Fruit fly (Drosophila melanogaster): ENCODE measurements around the gene CG2924.
A peak's percentile ranks its signal among the peaks of the same experiment; 100 is the strongest.

Gene CG2924

DNA sequence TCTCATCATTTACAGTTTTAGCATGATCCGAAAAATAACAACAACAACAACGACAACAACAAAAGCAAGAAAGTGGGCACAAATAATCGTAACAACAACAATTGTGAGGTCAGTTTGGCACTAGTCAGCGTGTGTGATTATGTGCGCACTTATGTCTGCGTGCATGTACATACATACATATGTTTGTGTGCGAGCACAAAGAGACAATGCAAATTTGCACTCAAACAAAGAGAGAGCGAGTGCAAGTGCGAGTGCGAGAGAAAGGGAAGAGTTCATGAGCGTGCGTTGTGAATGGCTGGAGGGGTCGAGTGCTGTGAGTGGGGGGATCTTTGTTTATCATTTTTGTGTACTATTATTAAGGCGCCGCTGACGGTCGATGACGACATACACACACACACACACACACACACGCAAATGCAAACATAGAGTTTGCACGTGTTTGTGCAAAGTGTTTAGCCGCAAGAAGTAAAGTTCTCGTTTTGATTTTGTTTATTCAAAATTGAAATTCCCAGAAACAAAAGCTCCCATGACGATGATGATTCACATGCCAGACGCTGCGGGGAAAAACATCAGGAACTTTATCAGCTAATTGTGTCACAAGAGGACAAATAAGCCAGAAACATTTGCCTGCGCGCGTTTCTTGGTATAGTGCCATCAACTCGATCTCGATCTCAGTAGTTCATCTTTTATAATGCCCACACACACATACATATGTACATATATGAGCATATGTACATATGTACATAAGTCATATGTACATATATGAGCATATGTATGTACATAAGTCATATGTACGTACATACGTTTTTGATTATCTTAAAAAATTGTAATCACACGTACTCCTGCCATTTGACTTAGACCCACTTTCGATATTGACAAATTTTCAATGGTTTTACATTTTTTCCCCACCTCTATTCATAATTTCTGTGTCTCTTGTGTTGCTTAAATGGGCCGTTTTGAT, 24.2 kb upstream of the CG2924 start (continued):
- TF ChIP-seq zen (tag; optimal IDR thresholded peaks at IDR 0.05) = no peak
- no peak for TF ChIP-seq schlank (tag; optimal IDR thresholded peaks at IDR 0.05)
- TF ChIP-seq CG6791 (GFP tag; IDR thresholded peaks at IDR 0.05; ENCODE audit: partially characterized antibody) = no peak
- TF ChIP-seq sqz (GFP tag; optimal IDR thresholded peaks at IDR 0.05) = no peak
- TF ChIP-seq z (GFP tag; IDR thresholded peaks at IDR 0.05) = peak; percentile 92
- TF ChIP-seq Dp (GFP tag; optimal IDR thresholded peaks at IDR 0.05) = no peak
- no peak for TF ChIP-seq cas (GFP tag; IDR thresholded peaks at IDR 0.05)
- TF ChIP-seq CG2202 (tag; optimal IDR thresholded peaks at IDR 0.05) = peak; percentile 14
- peak; percentile 2 for TF ChIP-seq cwo (GFP tag; optimal IDR thresholded peaks at IDR 0.05)
- TF ChIP-seq Dll (GFP tag; IDR thresholded peaks at IDR 0.05; ENCODE audit: partially characterized antibody) = no peak
- TF ChIP-seq CG12769 (tag; optimal IDR thresholded peaks at IDR 0.05) = no peak
- TF ChIP-seq lab (GFP tag; optimal IDR thresholded peaks at IDR 0.05) = peak; percentile 4
- TF ChIP-seq tna (GFP tag; IDR thresholded peaks at IDR 0.05; ENCODE audit: partially characterized antibody) = no peak
- no peak for TF ChIP-seq CG18011 (GFP tag; optimal IDR thresholded peaks at IDR 0.05)
- TF ChIP-seq CG4707 (GFP tag; optimal IDR thresholded peaks at IDR 0.05) = peak; percentile 58

DNA sequence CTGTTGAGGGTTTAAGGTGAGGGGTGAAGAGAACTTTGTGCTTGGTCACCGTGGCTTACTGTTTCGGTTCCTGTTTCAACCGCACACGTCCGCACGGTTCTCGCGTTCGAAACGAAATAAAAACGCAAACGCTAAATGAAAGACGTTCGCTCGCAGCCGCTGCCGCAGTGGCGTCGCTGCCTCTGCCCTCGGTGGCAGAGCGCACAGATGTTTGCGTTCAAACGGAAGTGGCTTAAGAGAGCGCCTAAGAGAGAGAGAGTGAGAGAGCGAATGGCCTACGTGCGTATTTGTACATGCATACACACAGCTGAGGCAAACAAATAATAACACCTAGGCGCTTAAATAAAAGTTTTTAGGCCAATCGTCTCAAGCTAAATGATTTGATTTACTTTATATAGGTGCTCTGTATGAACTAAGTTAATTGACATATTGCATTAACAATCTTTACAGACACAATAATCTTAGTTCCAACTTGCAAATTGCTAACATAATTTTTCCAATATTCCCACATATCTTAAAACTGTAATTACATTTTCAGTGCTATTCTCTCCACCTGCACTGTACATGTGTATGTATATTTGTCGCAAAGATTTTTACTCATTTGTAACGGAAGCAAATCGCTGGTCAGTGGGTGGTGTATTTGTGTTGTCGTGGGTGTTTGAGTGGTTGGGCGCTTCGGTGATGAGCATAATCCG, 22.9 kb upstream of the CG2924 start, which contains the start of gene CG2865:
CG2865 (minus strand) TSS at position 118 of the 695 bp plus-strand sequence.
- TF ChIP-seq CG12299 (tag; optimal IDR thresholded peaks at IDR 0.05) (peak; percentile 96), run (tag; optimal IDR thresholded peaks at IDR 0.05) (peak; percentile 95), CG4360 (GFP tag; IDR thresholded peaks at IDR 0.05) (peak; percentile 48), D (optimal IDR thresholded peaks at IDR 0.05) (no peak), D (GFP tag; optimal IDR thresholded peaks at IDR 0.05) (peak; percentile 89), Hand (GFP tag; optimal IDR thresholded peaks at IDR 0.05) (peak; percentile 95), Ada2b (GFP tag; IDR thresholded peaks at IDR 0.05) (peak; percentile 89), Neu2 (GFP tag; optimal IDR thresholded peaks at IDR 0.05; ENCODE audit: borderline replicate concordance) (peak; percentile 76), prd (optimal IDR thresholded peaks at IDR 0.05) (no peak), prd (GFP tag; IDR thresholded peaks at IDR 0.05) (peak; percentile 90), ems (GFP tag; optimal IDR thresholded peaks at IDR 0.05) (peak; percentile 77), Bdp1 (GFP tag; optimal IDR thresholded peaks at IDR 0.05) (peak; percentile 78), Rx (GFP tag; IDR thresholded peaks at IDR 0.05) (peak; percentile 69), CG10654 (GFP tag; optimal IDR thresholded peaks at IDR 0.05) (peak; percentile 81), Camta (GFP tag; optimal IDR thresholded peaks at IDR 0.05) (peak; percentile 92), CG13775 (GFP tag; optimal IDR thresholded peaks at IDR 0.05) (peak; percentile 92), CG5953 (GFP tag; IDR thresholded peaks at IDR 0.05) (peak; percentile 59; the same call in 1 of the 2 replicates), Ets97D (GFP tag; optimal IDR thresholded peaks at IDR 0.05) (peak; percentile 57), sug (tag; optimal IDR thresholded peaks at IDR 0.05) (peak; percentile 96), croc (GFP tag; conservative IDR thresholded peaks at IDR 0.05) (peak; percentile 80), ash1 (GFP tag; optimal IDR thresholded peaks at IDR 0.05) (peak; percentile 17), Dek (tag; optimal IDR thresholded peaks at IDR 0.05) (peak; percentile 94), Lpt (GFP tag; optimal IDR thresholded peaks at IDR 0.05) (no peak), CG1792 (GFP tag; optimal IDR thresholded peaks at IDR 0.05) (peak; percentile 82), CG12071 (GFP tag; optimal IDR thresholded peaks at IDR 0.05) (peak; percentile 92), CG10959 (GFP tag; IDR thresholded peaks at IDR 0.05) (peak; percentile 70), Nf-YA (GFP tag; IDR thresholded peaks at IDR 0.05) (peak; percentile 65; the same call in 1 of the 2 replicates), CG4404 (GFP tag; IDR thresholded peaks at IDR 0.05) (peak; percentile 83), amos (GFP tag; IDR thresholded peaks at IDR 0.05; ENCODE audit: partially characterized antibody) (peak; percentile 46; the same call in 1 of the 2 replicates), CG13123 (GFP tag; optimal IDR thresholded peaks at IDR 0.05) (peak; percentile 76), Dfd (GFP tag; optimal IDR thresholded peaks at IDR 0.05) (no peak), CG2120 (GFP tag; optimal IDR thresholded peaks at IDR 0.05) (peak; percentile 96)

Data from whole organism, embryonic.